Worm (Caenorhabditis elegans): ENCODE data around the gene R10E9.4.

- TF ChIP-seq T22C8.4 (GFP tag; IDR thresholded peaks at IDR 0.05): no peak
- no peak for TF ChIP-seq flt-1 (GFP tag; IDR thresholded peaks at IDR 0.05)
- TF ChIP-seq klf-2 (GFP tag; conservative IDR thresholded peaks at IDR 0.05): no peak
- no peak for TF ChIP-seq med-1 (GFP tag; optimal IDR thresholded peaks at IDR 0.05; ENCODE audit: insufficient read depth)
- no peak for TF ChIP-seq tab-1 (GFP tag; IDR thresholded peaks at IDR 0.05)
- TF ChIP-seq ref-1 (GFP tag; conservative IDR thresholded peaks at IDR 0.05): no peak
- no peak for TF ChIP-seq cog-1 (tag; optimal IDR thresholded peaks at IDR 0.05)
Measured at ce11 chrIII:3955674-3956073, 16.9 kb downstream of the R10E9.4 start.

Measured in whole organism, midembryonic.